Worm (Caenorhabditis elegans): Measurements from ENCODE around the gene fbxb-85.

ce11 chrIII:10869595-10869994, 20.8 kb upstream of the fbxb-85 start:
- TF ChIP-seq zfh-2 (GFP tag; conservative IDR thresholded peaks at IDR 0.05) (no peak), egl-44 (GFP tag; IDR thresholded peaks at IDR 0.05) (no peak), hrde-1 (tag; optimal IDR thresholded peaks at IDR 0.05; ENCODE audit: borderline replicate concordance) (no peak), C17E4.6 (GFP tag; IDR thresholded peaks at IDR 0.05) (no peak), dpl-1 (GFP tag; optimal IDR thresholded peaks at IDR 0.05) (no peak), ama-1 (optimal IDR thresholded peaks at IDR 0.05) (no peak), ama-1 (GFP tag; optimal IDR thresholded peaks at IDR 0.05) (no peak), nhr-90 (tag; optimal IDR thresholded peaks at IDR 0.05) (no peak), mes-4 (tag; optimal IDR thresholded peaks at IDR 0.05) (no peak), B0336.3 (GFP tag; IDR thresholded peaks at IDR 0.05) (no peak)

All from whole organism, young adult.